Worm (Caenorhabditis elegans) whole organism, L4/young adult: ENCODE results near the gene C52E2.2.

Source experiments
- W03F9.2 ChIP-seq: fragments of 150-350 bp; optimal IDR thresholded peaks from 2 replicates; lab custom pipeline; 2014; ENCODE audit warnings: missing biosample characterization, missing genetic modification characterization
- him-1 ChIP-seq: sonication (generic microtip); optimal IDR thresholded peaks from 2 replicates; lab custom pipeline; 2016; ENCODE audit warnings: missing genotype, missing genetic modification reagents, missing genetic modification characterization, missing compliant biosample characterization

DNA sequence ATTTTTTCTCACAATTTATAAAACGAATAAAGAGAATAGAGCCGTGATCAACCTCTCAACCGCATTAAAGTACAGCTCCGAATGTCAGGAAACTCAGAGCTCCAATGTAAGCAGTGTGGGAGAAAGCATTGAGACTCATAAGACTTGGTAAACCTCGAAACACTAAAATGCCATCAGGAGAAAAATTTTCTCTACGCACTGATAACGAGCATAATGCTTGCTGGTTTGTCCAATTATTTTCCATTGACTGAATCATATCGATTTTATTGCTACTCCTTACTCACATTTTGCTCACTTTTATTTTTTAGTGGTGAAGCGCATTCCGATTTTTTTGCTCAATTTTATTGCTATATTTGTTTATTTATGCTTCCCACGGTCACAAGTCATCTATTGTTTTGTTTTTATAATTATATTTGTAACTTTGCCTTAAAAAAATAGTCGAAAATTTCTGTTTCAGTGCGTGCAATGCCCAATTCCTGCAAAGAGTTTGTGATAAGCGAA, 22.4 kb upstream of the C52E2.2 start, which contains the start of gene math-40:
- no peak for TF ChIP-seq him-1 (tag; lab: Kevin White, UChicago)
- TF ChIP-seq W03F9.2 = no peak
